Worm (Caenorhabditis elegans) whole organism, L3 larva: ENCODE results near the gene Y41D4B.17.
A peak's percentile ranks its signal among the peaks of the same experiment; 100 is the strongest.

Experiments
- R02D3.7 ChIP-seq: fragments of 150-350 bp; optimal IDR thresholded peaks from 2 replicates; lab custom pipeline; 2014; ENCODE audit warnings: missing biosample characterization, missing genetic modification characterization
- ceh-16 ChIP-seq: sonication (generic microtip); optimal IDR thresholded peaks from 2 replicates; lab custom pipeline; 2017; ENCODE audit warnings: missing biosample characterization, missing genetic modification characterization
- ceh-28 ChIP-seq: fragments of 150-350 bp; optimal IDR thresholded peaks from 2 replicates; lab custom pipeline; 2014; ENCODE audit warnings: missing biosample characterization, missing genetic modification reagents, missing genetic modification characterization
- ceh-82 ChIP-seq: fragments of 150-350 bp; optimal IDR thresholded peaks from 2 replicates; lab custom pipeline; 2014; ENCODE audit warnings: missing biosample characterization, missing genetic modification characterization
- ceh-9 ChIP-seq: sonication (generic microtip); optimal IDR thresholded peaks from 2 replicates; lab custom pipeline; 2018; ENCODE audit warnings: missing biosample characterization, missing genetic modification characterization
- egl-5 ChIP-seq: fragments of 150-350 bp; optimal IDR thresholded peaks from 2 replicates; lab custom pipeline; 2017; ENCODE audit warnings: missing biosample characterization, missing genetic modification reagents, missing genetic modification characterization, inconsistent platforms
- elt-2 ChIP-seq: sonication (generic microtip); optimal IDR thresholded peaks from 2 replicates; lab custom pipeline; 2016; ENCODE audit warnings: missing genetic modification reagents, mild to moderate bottlenecking, missing genetic modification characterization, missing compliant biosample characterization
- elt-3 ChIP-seq, 3 experiments: fragments of 150-350 bp in 1 of 3; sonication (generic microtip) in 2 of 3; optimal IDR thresholded peaks; 2 replicates in 2 of 3; 4 replicates in 1 of 3; lab custom pipeline; 2014 to 2017; ENCODE audit warnings: missing biosample characterization in 3 of 3, missing genetic modification characterization in 3 of 3
- fkh-10 ChIP-seq: sonication (generic microtip); optimal IDR thresholded peaks from 2 replicates; lab custom pipeline; 2017; ENCODE audit warnings: missing biosample characterization, missing genetic modification reagents, missing genetic modification characterization
- fkh-2 ChIP-seq: fragments of 150-350 bp; optimal IDR thresholded peaks from 2 replicates; lab custom pipeline; 2014; ENCODE audit warnings: missing biosample characterization, missing genetic modification reagents, missing genetic modification characterization
- fos-1 ChIP-seq: fragments of 150-350 bp; optimal IDR thresholded peaks from 2 replicates; lab custom pipeline; 2014; ENCODE audit warnings: missing biosample characterization, missing genetic modification characterization
- hmg-11 ChIP-seq: sonication (generic microtip); optimal IDR thresholded peaks from 2 replicates; lab custom pipeline; 2016; ENCODE audit warnings: missing genetic modification characterization, missing compliant biosample characterization
- jun-1 ChIP-seq: fragments of 150-350 bp; optimal IDR thresholded peaks from 2 replicates; lab custom pipeline; 2014; ENCODE audit warnings: missing biosample characterization, missing genetic modification reagents, missing genetic modification characterization
- lin-15B ChIP-seq: fragments of 150-350 bp; optimal IDR thresholded peaks from 2 replicates; lab custom pipeline; 2014; ENCODE audit warnings: missing biosample characterization, missing genetic modification characterization
- lsy-12 ChIP-seq: sonication (generic microtip); optimal IDR thresholded peaks from 2 replicates; lab custom pipeline; 2016; ENCODE audit warnings: mild to moderate bottlenecking, missing genetic modification characterization, missing compliant biosample characterization
- mml-1 ChIP-seq: fragments of 150-350 bp; sonication (generic microtip); optimal IDR thresholded peaks from 3 replicates; lab custom pipeline; 2014; ENCODE audit warnings: missing biosample characterization, missing genetic modification characterization
- nfya-1 ChIP-seq: sonication (generic microtip); optimal IDR thresholded peaks from 2 replicates; lab custom pipeline; 2017; ENCODE audit warnings: missing genetic modification characterization, mild to moderate bottlenecking, missing compliant biosample characterization, antibody characterized with exemption, moderate library complexity; ENCODE audit not compliant: insufficient read depth
- nhr-11 ChIP-seq: fragments of 150-350 bp; optimal IDR thresholded peaks from 2 replicates; lab custom pipeline; 2014; ENCODE audit warnings: missing biosample characterization, missing genetic modification characterization
- nhr-237 ChIP-seq: fragments of 150-350 bp; optimal IDR thresholded peaks from 2 replicates; lab custom pipeline; 2014; ENCODE audit warnings: missing biosample characterization, missing genetic modification characterization
- nhr-25 ChIP-seq: sonication (generic microtip); optimal IDR thresholded peaks from 2 replicates; lab custom pipeline; 2017; ENCODE audit warnings: missing biosample characterization, missing genetic modification characterization
- nhr-28 ChIP-seq: fragments of 150-350 bp; optimal IDR thresholded peaks from 2 replicates; lab custom pipeline; 2014; ENCODE audit warnings: missing biosample characterization, missing genetic modification characterization
- nhr-76 ChIP-seq: fragments of 150-350 bp; sonication (generic microtip); optimal IDR thresholded peaks from 5 replicates; lab custom pipeline; 2014; ENCODE audit warnings: missing biosample characterization, missing genetic modification characterization
- nhr-77 ChIP-seq: fragments of 150-350 bp; optimal IDR thresholded peaks from 2 replicates; lab custom pipeline; 2014; ENCODE audit warnings: missing biosample characterization, missing genetic modification characterization
- pha-4 ChIP-seq: fragments of 150-350 bp; optimal IDR thresholded peaks from 2 replicates; lab custom pipeline; 2014; ENCODE audit warnings: missing biosample characterization, missing genetic modification reagents, missing genetic modification characterization
- pqm-1 ChIP-seq: fragments of 150-350 bp; optimal IDR thresholded peaks from 2 replicates; lab custom pipeline; 2017; ENCODE audit warnings: missing biosample characterization, missing genetic modification characterization, inconsistent platforms
- skn-1 ChIP-seq: fragments of 150-350 bp; optimal IDR thresholded peaks from 2 replicates; lab custom pipeline; 2014; ENCODE audit warnings: missing biosample characterization, missing genetic modification characterization
- snpc-4 ChIP-seq: fragments of 150-350 bp; optimal IDR thresholded peaks from 2 replicates; lab custom pipeline; 2014; ENCODE audit warnings: missing biosample characterization, missing genetic modification characterization
- tbx-2 ChIP-seq: sonication (generic microtip); optimal IDR thresholded peaks from 2 replicates; lab custom pipeline; 2016; ENCODE audit warnings: mild to moderate bottlenecking, missing genetic modification characterization, missing compliant biosample characterization
- unc-39 ChIP-seq: sonication (generic microtip); optimal IDR thresholded peaks from 4 replicates; lab custom pipeline; 2017; ENCODE audit warnings: missing biosample characterization, missing genetic modification characterization
- unc-62 ChIP-seq: fragments of 150-350 bp; sonication (generic microtip); optimal IDR thresholded peaks from 4 replicates; lab custom pipeline; 2014; ENCODE audit warnings: missing biosample characterization, missing genetic modification reagents, missing genetic modification characterization
- zag-1 ChIP-seq: fragments of 150-350 bp; optimal IDR thresholded peaks from 2 replicates; lab custom pipeline; 2014; ENCODE audit warnings: missing biosample characterization, missing genetic modification characterization
- ztf-11 ChIP-seq: fragments of 150-350 bp; optimal IDR thresholded peaks from 2 replicates; lab custom pipeline; 2014; ENCODE audit warnings: missing biosample characterization, missing genetic modification characterization
- ztf-4 ChIP-seq: fragments of 150-350 bp; optimal IDR thresholded peaks from 2 replicates; lab custom pipeline; 2014; ENCODE audit warnings: missing biosample characterization, missing genetic modification characterization

The Y41D4B.17 gene

DNA sequence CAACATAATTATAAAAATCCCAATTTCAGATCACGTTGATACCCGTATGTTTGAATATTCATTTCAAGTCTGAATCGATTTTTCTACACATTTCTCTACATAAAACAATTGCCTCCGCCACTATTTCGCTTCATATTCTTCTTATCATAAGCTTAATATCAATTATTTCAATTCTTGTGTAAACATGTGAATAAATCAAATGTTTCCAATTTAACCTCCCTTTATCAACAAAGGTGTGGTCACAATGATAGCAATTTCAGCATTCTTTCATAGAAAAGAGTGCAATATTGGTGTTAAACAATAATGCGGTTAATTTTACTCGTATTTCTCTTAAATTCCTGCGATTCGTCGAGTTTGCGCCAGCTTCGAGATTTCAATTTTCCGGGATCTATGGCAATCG lies at the start of gene Y41D4B.17:
Y41D4B.17 (plus strand) TSS at position 174 of the 400 bp plus-strand sequence.
- TF ChIP-seq pqm-1, result peak; percentile 28
- no peak for TF ChIP-seq ceh-9 (tag; lab: Kevin White, UChicago)
- TF ChIP-seq pha-4 (tag; lab: Kevin White, UChicago), result peak; percentile 39
- no peak for TF ChIP-seq nhr-28
- TF ChIP-seq elt-2 (tag; lab: Kevin White, UChicago), result peak; percentile 68
- no peak for TF ChIP-seq skn-1 (tag; lab: Kevin White, UChicago)
- no peak for TF ChIP-seq nhr-77 (tag; lab: Kevin White, UChicago)
- no peak for TF ChIP-seq R02D3.7 (tag; lab: Kevin White, UChicago)

DNA sequence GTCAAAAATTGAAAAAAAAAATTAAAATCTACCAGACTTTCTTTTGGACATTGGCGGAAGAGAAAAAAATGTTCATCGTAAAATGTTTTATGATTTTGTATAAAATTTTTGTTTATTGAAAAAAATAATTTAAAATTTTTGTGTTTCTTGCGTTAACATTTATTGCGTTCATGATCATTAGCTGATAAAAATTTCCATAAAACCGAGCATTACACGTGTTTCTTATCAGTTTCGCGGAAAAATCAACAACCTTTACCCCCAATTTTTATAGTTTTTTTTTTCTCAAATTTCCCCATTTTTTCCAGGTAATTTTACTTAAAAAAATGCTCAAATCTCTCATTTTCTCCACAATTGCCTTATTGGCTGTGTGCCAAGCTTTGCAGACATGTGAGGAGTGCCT lies 49.7 kb upstream of the Y41D4B.17 start, which contains the start of gene txt-4:
txt-4 (plus strand) TSS at position 324 of the 400 bp plus-strand sequence.
- TF ChIP-seq pha-4 (tag; lab: Kevin White, UChicago), result peak; percentile 40
- TF ChIP-seq ceh-82 (tag; lab: Kevin White, UChicago), result no peak
- no peak for TF ChIP-seq nhr-11
- no peak for TF ChIP-seq tbx-2 (tag; lab: Kevin White, UChicago)
- no peak for TF ChIP-seq nhr-28
- TF ChIP-seq nfya-1 (tag; lab: Kevin White, UChicago), result no peak
- peak; percentile 29 for TF ChIP-seq pqm-1
- peak; percentile 73 for TF ChIP-seq elt-2 (tag; lab: Kevin White, UChicago)

DNA sequence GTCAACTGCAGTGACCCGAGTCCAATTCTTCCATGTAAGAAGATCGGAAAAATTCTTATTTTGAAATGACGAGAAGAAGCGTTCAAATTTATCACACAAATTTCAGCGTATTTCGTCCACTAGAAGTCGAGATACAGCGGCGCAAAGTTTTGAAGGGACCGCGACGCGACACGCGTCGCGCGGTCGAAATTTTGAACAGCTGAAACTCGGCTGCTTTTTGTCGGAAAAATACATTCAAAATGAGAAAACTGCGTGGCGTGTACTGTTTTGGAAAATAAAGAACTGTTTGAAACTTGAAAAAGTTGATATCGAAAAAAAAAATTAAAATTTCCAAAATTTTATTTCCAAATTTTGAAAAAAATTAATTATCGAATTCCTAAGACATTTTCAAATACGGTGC lies 47.0 kb upstream of the Y41D4B.17 start:
- TF ChIP-seq nhr-25 (no peak), hmg-11 (tag; lab: Kevin White, UChicago) (no peak), snpc-4 (tag; lab: Kevin White, UChicago) (no peak), lin-15B (tag; lab: Kevin White, UChicago) (no peak), zag-1 (tag; lab: Kevin White, UChicago) (no peak), fkh-10 (GFP tag; lab: Kevin White, UChicago) (no peak), ztf-4 (tag; lab: Kevin White, UChicago) (no peak), unc-62 (GFP tag; lab: Kevin White, UChicago) (no peak), pqm-1 (no peak), jun-1 (tag; lab: Kevin White, UChicago) (no peak), lsy-12 (tag; lab: Kevin White, UChicago) (no peak), nhr-28 (no peak)

DNA sequence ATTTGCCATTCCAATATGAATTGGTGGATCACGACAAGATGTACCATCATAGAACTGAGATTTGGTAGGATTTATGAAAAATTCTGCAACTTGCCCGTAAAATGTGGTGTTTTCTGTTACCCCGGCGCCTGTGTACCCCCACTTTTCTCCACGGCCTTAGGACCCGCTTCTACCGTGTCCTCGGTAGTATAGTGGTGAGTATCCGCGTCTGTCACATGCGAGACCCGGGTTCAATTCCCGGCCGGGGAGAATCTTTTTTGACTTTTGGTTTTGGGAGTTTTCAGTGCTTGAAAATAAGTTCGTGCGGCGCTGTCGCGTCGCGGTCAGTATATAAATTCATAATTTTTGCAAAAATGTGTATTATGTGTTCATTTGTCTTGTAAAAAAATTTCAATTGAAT lies 45.5 kb upstream of the Y41D4B.17 start:
- TF ChIP-seq fkh-2 (tag; lab: Kevin White, UChicago) (no peak), ceh-16 (tag; lab: Kevin White, UChicago) (no peak), fos-1 (tag; lab: Kevin White, UChicago) (no peak), zag-1 (tag; lab: Kevin White, UChicago) (no peak), hmg-11 (tag; lab: Kevin White, UChicago) (no peak), elt-3 (tag; optimal IDR thresholded peaks at IDR 0.05; lab: Kevin White, UChicago) (no peak), fkh-10 (GFP tag; lab: Kevin White, UChicago) (no peak), nhr-76 (tag; lab: Kevin White, UChicago) (no peak), ztf-11 (tag; lab: Kevin White, UChicago) (no peak), nhr-237 (tag; lab: Kevin White, UChicago) (no peak), pha-4 (tag; lab: Kevin White, UChicago) (no peak), mml-1 (no peak)

DNA sequence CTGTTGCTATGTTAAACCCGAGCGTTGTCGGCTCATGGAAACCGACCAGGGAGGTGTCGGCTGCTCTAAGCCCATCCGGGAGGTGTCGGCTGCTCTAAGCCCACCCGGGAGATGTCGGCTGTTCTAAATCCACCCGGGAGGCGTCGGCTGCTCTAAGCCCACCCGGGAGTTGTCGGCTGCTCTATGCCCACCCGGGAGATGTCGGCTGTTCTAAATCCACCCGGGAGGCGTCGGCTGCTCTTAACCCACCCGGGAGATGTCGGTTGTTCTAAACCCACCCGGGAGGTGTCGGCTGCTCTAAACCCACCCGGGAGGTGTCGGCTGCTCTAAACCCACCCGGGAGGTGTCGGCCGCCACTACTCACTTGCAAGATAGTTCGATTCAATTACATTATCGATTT lies 44.0 kb upstream of the Y41D4B.17 start:
- TF ChIP-seq elt-2 (tag; lab: Kevin White, UChicago), result no peak
- no peak for TF ChIP-seq ceh-16 (tag; lab: Kevin White, UChicago)
- no peak for TF ChIP-seq unc-39
- no peak for TF ChIP-seq ceh-28 (tag; lab: Kevin White, UChicago)
- no peak for TF ChIP-seq nhr-28
- no peak for TF ChIP-seq ztf-11 (tag; lab: Kevin White, UChicago)
- TF ChIP-seq nhr-76 (tag; lab: Kevin White, UChicago), result no peak
- TF ChIP-seq egl-5 (tag; lab: Kevin White, UChicago), result no peak
- no peak for TF ChIP-seq nhr-25
- TF ChIP-seq elt-3 (tag; optimal IDR thresholded peaks at IDR 0.05; lab: Kevin White, UChicago), result no peak
- TF ChIP-seq ceh-9 (tag; lab: Kevin White, UChicago), result no peak
